Fruit fly (Drosophila melanogaster) whole organism, prepupa: ENCODE results near the gene Sfmbt.

Experiments
- Blimp-1 ChIP-seq: fragments of 200-800 bp; sonication (Bioruptor generic); optimal IDR thresholded peaks from 3 replicates; lab custom pipeline; 2017; ENCODE audit warnings: missing biosample characterization, missing genetic modification characterization, mild to moderate bottlenecking, moderate library complexity, missing genetic modification reagents
- CG11294 ChIP-seq: fragments of 200-800 bp; sonication (Bioruptor generic); IDR thresholded peaks from 2 replicates; pipeline ENCODE4 v1.3.6; 2022; ENCODE audit warnings: missing biosample characterization, missing genetic modification characterization
- CG1621 ChIP-seq: fragments of 200-800 bp; sonication (Bioruptor generic); optimal IDR thresholded peaks from 3 replicates; lab custom pipeline; 2018; ENCODE audit warnings: missing biosample characterization, mild to moderate bottlenecking, missing genetic modification characterization
- CG16779 ChIP-seq: fragments of 200-800 bp; sonication (Bioruptor generic); optimal IDR thresholded peaks from 3 replicates; lab custom pipeline; 2017; ENCODE audit warnings: missing biosample characterization, mild to moderate bottlenecking, missing genetic modification characterization
- CG31627 ChIP-seq: fragments of 200-800 bp; sonication (Bioruptor generic); optimal IDR thresholded peaks from 3 replicates; lab custom pipeline; 2016; ENCODE audit warnings: missing biosample characterization, missing genetic modification characterization
- CG32006 ChIP-seq: fragments of 200-800 bp; sonication (Bioruptor generic); optimal IDR thresholded peaks from 3 replicates; lab custom pipeline; 2017; ENCODE audit warnings: missing biosample characterization, mild to moderate bottlenecking, missing genetic modification characterization
- CG3919 ChIP-seq: fragments of 200-800 bp; sonication (Bioruptor generic); optimal IDR thresholded peaks from 3 replicates; lab custom pipeline; 2016; ENCODE audit warnings: missing biosample characterization, missing genetic modification characterization
- CG6163 ChIP-seq: fragments of 200-800 bp; sonication (Bioruptor generic); IDR thresholded peaks from 3 replicates; pipeline ENCODE4 v1.3.6; 2022; ENCODE audit warnings: missing biosample characterization, missing genetic modification characterization
- CG6792 ChIP-seq: fragments of 200-800 bp; sonication (Bioruptor generic); optimal IDR thresholded peaks from 3 replicates; lab custom pipeline; 2016; ENCODE audit warnings: missing biosample characterization, missing genetic modification characterization
- CG6808 ChIP-seq: fragments of 200-800 bp; sonication (Bioruptor generic); optimal IDR thresholded peaks from 3 replicates; lab custom pipeline; 2017; ENCODE audit warnings: missing biosample characterization, missing genetic modification characterization, mild to moderate bottlenecking, moderate library complexity, missing genetic modification reagents
- CG6854 ChIP-seq: fragments of 200-800 bp; sonication (Bioruptor generic); optimal IDR thresholded peaks from 2 replicates; lab custom pipeline; 2017; ENCODE audit warnings: missing biosample characterization, mild to moderate bottlenecking, missing genetic modification characterization
- CG8632 ChIP-seq: fragments of 200-800 bp; sonication (Bioruptor generic); optimal IDR thresholded peaks from 3 replicates; lab custom pipeline; 2016; ENCODE audit warnings: missing biosample characterization, missing genetic modification characterization
- CG9139 ChIP-seq: fragments of 200-800 bp; sonication (Bioruptor generic); optimal IDR thresholded peaks from 3 replicates; lab custom pipeline; 2017; ENCODE audit warnings: missing biosample characterization, mild to moderate bottlenecking, missing genetic modification characterization
- Eip78C ChIP-seq: fragments of 200-800 bp; sonication (Bioruptor generic); peaks from one replicate; lab custom pipeline; 2016; ENCODE audit warnings: missing biosample characterization, missing genetic modification characterization
- Ets96B ChIP-seq: fragments of 200-800 bp; optimal IDR thresholded peaks from 2 replicates; lab custom pipeline; 2019; ENCODE audit warnings: missing biosample characterization, mild to moderate bottlenecking, missing genetic modification characterization, moderate library complexity
- Hr38 ChIP-seq: sonication (Bioruptor generic); optimal IDR thresholded peaks from 2 replicates; lab custom pipeline; 2016; ENCODE audit warnings: missing biosample characterization, missing genetic modification characterization
- Smox ChIP-seq: fragments of 200-800 bp; sonication (Bioruptor generic); optimal IDR thresholded peaks from 3 replicates; lab custom pipeline; 2016; ENCODE audit warnings: missing biosample characterization, missing genetic modification characterization
- dsx ChIP-seq: fragments of 200-800 bp; optimal IDR thresholded peaks from 3 replicates; lab custom pipeline; 2019; ENCODE audit warnings: missing biosample characterization, mild to moderate bottlenecking, missing genetic modification characterization, moderate library complexity; ENCODE audit not compliant: poor library complexity, severe bottlenecking
- eg ChIP-seq: fragments of 200-800 bp; sonication (Bioruptor generic); IDR thresholded peaks from 3 replicates; pipeline ENCODE4 v1.3.6; 2022; ENCODE audit warnings: missing biosample characterization, missing genetic modification characterization
- fd59A ChIP-seq: fragments of 200-800 bp; sonication (Bioruptor generic); optimal IDR thresholded peaks from 2 replicates; lab custom pipeline; 2017; ENCODE audit warnings: missing biosample characterization, mild to moderate bottlenecking, missing genetic modification characterization, missing genetic modification reagents
- salr ChIP-seq, 2 experiments: fragments of 200-800 bp; sonication (Bioruptor generic); optimal IDR thresholded peaks; 3 replicates each; lab custom pipeline; 2016 to 2018; ENCODE audit warnings: missing biosample characterization in 2 of 2, missing genetic modification characterization in 2 of 2, mild to moderate bottlenecking in 1 of 2
- spab ChIP-seq: fragments of 200-800 bp; sonication (Bioruptor generic); optimal IDR thresholded peaks from 2 replicates; lab custom pipeline; 2017; ENCODE audit warnings: missing biosample characterization, mild to moderate bottlenecking, missing genetic modification characterization, missing genetic modification reagents
- ss ChIP-seq, 2 experiments: fragments of 200-800 bp; sonication (Bioruptor generic); optimal IDR thresholded peaks; 2 replicates in 1 of 2; 3 replicates in 1 of 2; lab custom pipeline; 2017 to 2018; ENCODE audit warnings: mild to moderate bottlenecking in 2 of 2, missing biosample characterization in 2 of 2, missing genetic modification characterization in 2 of 2, moderate library complexity in 1 of 2
- vri ChIP-seq: fragments of 200-800 bp; sonication (Bioruptor generic); optimal IDR thresholded peaks from 3 replicates; lab custom pipeline; 2016; ENCODE audit warnings: missing biosample characterization, mild to moderate bottlenecking, missing genetic modification characterization

Gene Sfmbt

DNA sequence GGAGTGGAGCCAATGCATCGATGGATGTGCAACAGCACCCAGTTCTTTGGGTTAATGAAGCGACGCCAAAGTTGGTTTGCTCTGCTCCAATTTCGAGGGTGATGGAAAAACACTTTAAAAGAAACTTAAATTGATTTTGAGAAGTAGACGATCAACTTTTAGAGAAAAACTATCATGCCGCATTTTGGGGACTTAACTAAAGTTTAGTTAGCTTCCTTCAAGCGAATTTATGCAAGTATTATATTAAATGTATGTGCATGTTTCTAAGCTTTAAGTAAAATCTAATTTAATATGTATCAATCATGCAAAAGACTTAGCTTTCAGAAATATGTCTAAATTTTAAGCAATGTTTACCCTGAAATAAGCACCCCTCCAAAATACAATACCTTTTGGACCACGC is 46.3 kb downstream of the Sfmbt start, which contains the start of gene CG5122:
TSS of gene CG5122 (plus strand) at position 301 of the 400 bp plus-strand sequence.
- TF ChIP-seq CG11294 (GFP tag; lab: Robert Waterston, UW) (no peak), Ets96B (no peak), CG6792 (GFP tag; lab: Kevin White, UChicago) (no peak), Smox (GFP tag; lab: Kevin White, UChicago) (no peak), eg (no peak), vri (GFP tag; lab: Kevin White, UChicago) (no peak), CG6163 (GFP tag; lab: Robert Waterston, UW) (no peak)

DNA sequence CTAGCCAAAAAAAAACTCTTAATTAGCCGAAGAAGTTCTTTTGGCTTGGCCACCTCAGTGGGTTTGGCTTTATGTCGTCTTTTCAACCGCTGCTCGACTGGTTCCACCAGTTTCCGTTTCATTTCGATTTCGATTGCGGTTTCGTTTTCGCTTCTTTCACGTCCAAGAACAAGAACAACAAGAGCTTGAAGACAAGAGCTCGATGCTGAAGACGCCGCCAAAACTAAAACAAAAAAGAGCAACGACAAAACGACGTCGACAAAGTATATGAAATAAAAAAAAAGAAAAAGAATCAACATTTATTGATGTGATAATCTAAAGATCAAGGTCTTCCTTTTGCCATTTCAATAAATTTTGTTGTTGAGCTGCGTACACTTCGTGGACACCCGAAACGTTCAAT is 54.1 kb downstream of the Sfmbt start:
- TF ChIP-seq CG6854: no peak
- TF ChIP-seq CG1621 (tag; lab: Kevin White, UChicago): peak; percentile 23
- TF ChIP-seq spab (GFP tag; lab: Kevin White, UChicago): peak; percentile 36
- TF ChIP-seq Blimp-1: peak; percentile 83
- TF ChIP-seq CG9139 (GFP tag; lab: Kevin White, UChicago): peak; percentile 60
- TF ChIP-seq CG8632 (GFP tag; lab: Kevin White, UChicago): no peak
- no peak for TF ChIP-seq CG31627 (GFP tag; lab: Kevin White, UChicago)
- TF ChIP-seq salr (GFP tag; optimal IDR thresholded peaks at IDR 0.05; lab: Kevin White, UChicago): no peak
- peak; percentile 37 for TF ChIP-seq Eip78C (GFP tag; lab: Kevin White, UChicago)
- TF ChIP-seq CG3919 (GFP tag; lab: Kevin White, UChicago): no peak
- no peak for TF ChIP-seq Hr38 (GFP tag; lab: Kevin White, UChicago)
- peak; percentile 53 to 55 for TF ChIP-seq ss (GFP tag; optimal IDR thresholded peaks at IDR 0.05; lab: Kevin White, UChicago)
- no peak for TF ChIP-seq CG16779 (tag; lab: Kevin White, UChicago)
- peak; percentile 40 for TF ChIP-seq dsx (GFP tag; lab: Kevin White, UChicago)
- no peak for TF ChIP-seq CG32006 (GFP tag; lab: Kevin White, UChicago)
- peak; percentile 43 for TF ChIP-seq CG6808
- peak; percentile 23 for TF ChIP-seq fd59A (GFP tag; lab: Kevin White, UChicago)
